Worm (Caenorhabditis elegans) whole organism, L2 larva: ENCODE data around the gene pbs-3.

Source experiments
- F13H6.1 ChIP-seq: sonication (generic microtip); optimal IDR thresholded peaks from 2 replicates; lab custom pipeline; 2016; ENCODE audit warnings: missing genetic modification characterization, missing compliant biosample characterization
- alr-1 ChIP-seq: fragments of 150-350 bp; optimal IDR thresholded peaks from 2 replicates; lab custom pipeline; 2014; ENCODE audit warnings: missing biosample characterization, missing genetic modification characterization
- ama-1 ChIP-seq: fragments of 150-350 bp; optimal IDR thresholded peaks from 2 replicates; lab custom pipeline; 2018; ENCODE audit warnings: inconsistent platforms
- ceh-16 ChIP-seq: fragments of 150-350 bp; optimal IDR thresholded peaks from 2 replicates; lab custom pipeline; 2014; ENCODE audit warnings: missing biosample characterization, missing genetic modification characterization
- ceh-82 ChIP-seq: fragments of 150-350 bp; optimal IDR thresholded peaks from 2 replicates; lab custom pipeline; 2014; ENCODE audit warnings: missing biosample characterization, missing genetic modification characterization
- crh-2 ChIP-seq: sonication (generic microtip); optimal IDR thresholded peaks from 2 replicates; lab custom pipeline; 2017; ENCODE audit warnings: missing biosample characterization, missing genetic modification characterization
- elt-3 ChIP-seq: sonication (generic microtip); optimal IDR thresholded peaks from 2 replicates; lab custom pipeline; 2017; ENCODE audit warnings: missing biosample characterization, missing genetic modification characterization
- fos-1 ChIP-seq: fragments of 150-350 bp; optimal IDR thresholded peaks from 2 replicates; lab custom pipeline; 2014; ENCODE audit warnings: missing biosample characterization, missing genetic modification characterization
- lin-13 ChIP-seq: fragments of 150-350 bp; optimal IDR thresholded peaks from 2 replicates; lab custom pipeline; 2014; ENCODE audit warnings: missing biosample characterization, missing genetic modification reagents, missing genetic modification characterization
- lsy-2 ChIP-seq, 2 experiments: fragments of 150-350 bp in 1 of 2; sonication (generic microtip) in 1 of 2; optimal IDR thresholded peaks; 2 replicates each; lab custom pipeline; 2014 to 2017; ENCODE audit warnings: missing biosample characterization in 2 of 2, missing genetic modification characterization in 2 of 2
- mbf-1 ChIP-seq: sonication (generic microtip); optimal IDR thresholded peaks from 2 replicates; lab custom pipeline; 2017; ENCODE audit warnings: missing biosample characterization, missing genetic modification characterization
- nhr-10 ChIP-seq: sonication (generic microtip); optimal IDR thresholded peaks from 2 replicates; lab custom pipeline; 2017; ENCODE audit warnings: missing biosample characterization, missing genetic modification characterization
- nhr-21 ChIP-seq: fragments of 150-350 bp; optimal IDR thresholded peaks from 2 replicates; lab custom pipeline; 2014; ENCODE audit warnings: missing biosample characterization, missing genetic modification characterization
- peb-1 ChIP-seq: fragments of 150-350 bp; optimal IDR thresholded peaks from 2 replicates; lab custom pipeline; 2014; ENCODE audit warnings: missing biosample characterization, missing genetic modification characterization
- sma-3 ChIP-seq: sonication (generic microtip); optimal IDR thresholded peaks from 2 replicates; lab custom pipeline; 2016; ENCODE audit warnings: missing genetic modification reagents, missing genetic modification characterization, missing compliant biosample characterization
- sma-9 ChIP-seq, 2 experiments: fragments of 150-350 bp in 1 of 2; sonication (generic microtip) in 1 of 2; optimal IDR thresholded peaks; 2 replicates each; lab custom pipeline; 2014 to 2016; ENCODE audit warnings: missing genetic modification characterization in 2 of 2, mild to moderate bottlenecking in 1 of 2, missing biosample characterization in 1 of 2, missing compliant biosample characterization in 1 of 2, missing genetic modification reagents in 1 of 2, moderate library complexity in 1 of 2
- snpc-4 ChIP-seq: fragments of 150-350 bp; optimal IDR thresholded peaks from 2 replicates; lab custom pipeline; 2014; ENCODE audit warnings: missing biosample characterization, missing genetic modification characterization
- unc-62 ChIP-seq: fragments of 150-350 bp; optimal IDR thresholded peaks from 2 replicates; lab custom pipeline; 2014; ENCODE audit warnings: missing biosample characterization, missing genetic modification reagents, missing genetic modification characterization
- ztf-11 ChIP-seq: sonication (generic microtip); optimal IDR thresholded peaks from 2 replicates; lab custom pipeline; 2017; ENCODE audit warnings: missing biosample characterization, missing genetic modification characterization

The pbs-3 gene

DNA sequence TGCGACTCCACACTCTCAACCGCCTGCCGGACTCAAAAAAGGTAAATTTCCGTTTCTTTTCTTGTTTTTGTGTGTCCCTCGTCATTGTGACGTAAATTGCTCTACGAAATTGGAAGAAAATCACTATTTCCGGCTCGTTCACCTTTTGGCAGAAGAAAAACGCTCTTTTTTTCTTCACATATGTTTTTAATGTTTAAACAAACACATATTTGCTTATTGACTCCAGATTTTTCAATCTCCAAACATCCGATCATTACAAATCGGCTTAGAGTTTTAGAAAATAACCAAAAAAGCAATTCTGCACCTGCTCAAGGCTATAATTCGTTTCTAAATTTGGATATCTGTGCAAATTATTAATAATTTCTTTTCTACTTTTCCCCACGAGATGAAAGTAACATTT, 49.3 kb downstream of the pbs-3 start:
- TF ChIP-seq fos-1 (no peak), alr-1 (tag; lab: Kevin White, UChicago) (no peak)
- TF ChIP-seq, all 48 proteins: peak for 0

DNA sequence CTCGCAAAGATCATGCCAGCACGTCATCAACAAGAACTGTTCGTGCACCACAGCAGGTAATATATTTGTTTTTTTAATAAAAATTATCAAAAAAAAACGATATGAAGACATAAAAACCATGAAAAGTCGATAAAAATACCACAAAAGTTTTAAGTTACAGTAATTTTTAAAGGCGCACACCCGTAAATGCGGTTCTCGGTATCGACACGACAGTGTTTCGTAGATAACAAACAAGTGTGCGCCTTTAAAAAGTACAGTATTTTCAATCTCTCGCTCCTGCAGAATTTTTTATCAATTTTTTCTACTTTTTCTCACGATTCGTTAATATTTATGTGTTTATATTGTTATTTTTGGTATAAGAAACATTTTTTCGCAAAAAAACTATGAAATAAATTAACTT, 49.9 kb downstream of the pbs-3 start:
- TF ChIP-seq peb-1 (tag; lab: Kevin White, UChicago) = no peak
- TF ChIP-seq nhr-21 = no peak
- no peak for TF ChIP-seq snpc-4 (tag; lab: Kevin White, UChicago)
- TF ChIP-seq lin-13 (GFP tag; lab: Kevin White, UChicago) = no peak
- no peak for TF ChIP-seq ceh-16

DNA sequence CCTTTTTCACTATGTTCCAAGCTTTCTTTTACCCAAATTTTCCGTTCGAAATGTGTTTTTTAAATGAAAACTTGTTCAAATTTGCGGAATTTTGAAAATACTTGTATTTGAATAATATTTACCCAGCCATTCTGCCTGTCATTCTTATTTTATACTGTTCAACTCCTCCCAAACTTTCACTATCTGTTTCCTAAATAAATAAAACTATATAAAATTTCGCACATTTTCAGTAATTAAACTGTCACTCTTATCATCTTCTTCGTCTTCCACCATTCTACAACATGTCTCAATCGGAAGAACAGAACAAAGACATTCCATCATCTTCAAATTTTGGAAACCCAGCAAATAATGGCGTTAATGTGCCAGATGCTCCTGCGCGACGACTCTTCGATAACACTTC, 50.4 kb downstream of the pbs-3 start, which contains the start of gene btbd-10:
TSS of gene btbd-10 (plus strand) at position 231 of the 400 bp plus-strand sequence.
- TF ChIP-seq nhr-10 (no peak), nhr-21 (no peak), elt-3 (tag; lab: Kevin White, UChicago) (no peak), ama-1 (lab: Kevin White, UChicago) (no peak), lin-13 (GFP tag; lab: Kevin White, UChicago) (no peak), sma-9 (GFP tag; optimal IDR thresholded peaks at IDR 0.05; lab: Kevin White, UChicago) (no peak), sma-9 (tag; optimal IDR thresholded peaks at IDR 0.05; lab: Kevin White, UChicago) (no peak), mbf-1 (tag; lab: Kevin White, UChicago) (no peak), unc-62 (no peak), fos-1 (no peak), sma-3 (GFP tag; lab: Kevin White, UChicago) (no peak), lsy-2 (tag; optimal IDR thresholded peaks at IDR 0.05; lab: Kevin White, UChicago) (no peak), ceh-82 (tag; lab: Kevin White, UChicago) (no peak), crh-2 (no peak), F13H6.1 (tag; lab: Kevin White, UChicago) (no peak), ztf-11 (tag; lab: Kevin White, UChicago) (no peak)
- TF ChIP-seq, all 48 proteins: peak for 0
